Worm (Caenorhabditis elegans): ENCODE results near the gene ZK813.2.
A peak's percentile ranks its signal among the peaks of the same experiment; 100 is the strongest.

Gene ZK813.2

ce11 chrX:3419084-3419483, 24.5 kb upstream of the ZK813.2 start, which contains the start of gene C04F6.7:
Gene C04F6.7, minus strand, starts transcription at chrX:3419184.
- no peak for TF ChIP-seq hlh-13 (GFP tag; optimal IDR thresholded peaks at IDR 0.05)
- TF ChIP-seq pha-4 (tag; optimal IDR thresholded peaks at IDR 0.05), result no peak
- no peak for TF ChIP-seq rnt-1 (tag; optimal IDR thresholded peaks at IDR 0.05)
- no peak for TF ChIP-seq C38D4.7 (GFP tag; optimal IDR thresholded peaks at IDR 0.05)
- no peak for TF ChIP-seq ceh-14 (tag; optimal IDR thresholded peaks at IDR 0.05)
- TF ChIP-seq sdc-2 (tag; optimal IDR thresholded peaks at IDR 0.05), result no peak
- no peak for TF ChIP-seq ahr-1 (tag; optimal IDR thresholded peaks at IDR 0.05)
- TF ChIP-seq elt-4 (tag; optimal IDR thresholded peaks at IDR 0.05), result no peak
- TF ChIP-seq K02D7.2 (tag; optimal IDR thresholded peaks at IDR 0.05), result no peak
- TF ChIP-seq ceh-45 (GFP tag; IDR thresholded peaks at IDR 0.05), result no peak
- no peak for TF ChIP-seq odd-2 (tag; optimal IDR thresholded peaks at IDR 0.05)
- TF ChIP-seq ttx-3 (tag; optimal IDR thresholded peaks at IDR 0.05), result no peak
- TF ChIP-seq gmeb-2 (tag; optimal IDR thresholded peaks at IDR 0.05), result no peak
- TF ChIP-seq ceh-9 (tag; optimal IDR thresholded peaks at IDR 0.05), result no peak
- TF ChIP-seq unc-3 (GFP tag; conservative IDR thresholded peaks at IDR 0.05), result no peak
- no peak for TF ChIP-seq unc-3 (tag; optimal IDR thresholded peaks at IDR 0.05)
- TF ChIP-seq unc-86 (tag; optimal IDR thresholded peaks at IDR 0.05), result no peak
- TF ChIP-seq ceh-18 (tag; optimal IDR thresholded peaks at IDR 0.05), result no peak

ce11 chrX:3424516-3424915, 19.1 kb upstream of the ZK813.2 start, which contains the start of gene ZK813.6:
Gene ZK813.6, plus strand, starts transcription at chrX:3424816.
- no peak for TF ChIP-seq nfya-1 (tag; optimal IDR thresholded peaks at IDR 0.05)
- TF ChIP-seq eyg-1 (tag; optimal IDR thresholded peaks at IDR 0.05), result no peak
- no peak for TF ChIP-seq hlh-15 (tag; optimal IDR thresholded peaks at IDR 0.05)
- TF ChIP-seq gmeb-2 (tag; optimal IDR thresholded peaks at IDR 0.05), result no peak
- no peak for TF ChIP-seq rnt-1 (tag; optimal IDR thresholded peaks at IDR 0.05)
- no peak for TF ChIP-seq ceh-19 (GFP tag; optimal IDR thresholded peaks at IDR 0.05)
- TF ChIP-seq ceh-45 (GFP tag; IDR thresholded peaks at IDR 0.05), result no peak
- no peak for TF ChIP-seq unc-55 (GFP tag; optimal IDR thresholded peaks at IDR 0.05)
- TF ChIP-seq dve-1 (tag; optimal IDR thresholded peaks at IDR 0.05), result no peak
- TF ChIP-seq elt-2 (tag; optimal IDR thresholded peaks at IDR 0.05), result no peak
- no peak for TF ChIP-seq pat-9 (tag; optimal IDR thresholded peaks at IDR 0.05)
- no peak for TF ChIP-seq C38D4.7 (GFP tag; optimal IDR thresholded peaks at IDR 0.05)

DNA sequence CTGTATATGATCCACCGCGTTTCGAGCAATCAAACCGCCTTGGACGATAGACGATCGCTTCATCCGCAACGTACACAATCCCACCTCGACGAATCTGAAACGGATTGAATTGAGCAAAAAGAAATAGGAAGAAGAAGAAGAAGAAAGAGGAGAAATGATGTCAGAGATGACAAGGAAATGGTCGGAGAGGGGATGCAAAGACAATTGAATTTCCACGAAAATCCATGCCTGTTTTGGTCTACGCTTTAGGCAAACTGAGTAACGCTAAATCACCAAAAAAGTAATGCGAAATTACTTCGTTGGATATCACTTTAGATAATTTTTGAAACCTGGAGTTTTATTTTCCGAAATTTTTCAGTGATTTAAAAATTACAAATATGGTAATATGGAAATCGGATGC, 14.5 kb upstream of the ZK813.2 start:
- TF ChIP-seq unc-42 (tag; optimal IDR thresholded peaks at IDR 0.05), result peak; percentile 79
- TF ChIP-seq tbx-2 (tag; optimal IDR thresholded peaks at IDR 0.05), result no peak

DNA sequence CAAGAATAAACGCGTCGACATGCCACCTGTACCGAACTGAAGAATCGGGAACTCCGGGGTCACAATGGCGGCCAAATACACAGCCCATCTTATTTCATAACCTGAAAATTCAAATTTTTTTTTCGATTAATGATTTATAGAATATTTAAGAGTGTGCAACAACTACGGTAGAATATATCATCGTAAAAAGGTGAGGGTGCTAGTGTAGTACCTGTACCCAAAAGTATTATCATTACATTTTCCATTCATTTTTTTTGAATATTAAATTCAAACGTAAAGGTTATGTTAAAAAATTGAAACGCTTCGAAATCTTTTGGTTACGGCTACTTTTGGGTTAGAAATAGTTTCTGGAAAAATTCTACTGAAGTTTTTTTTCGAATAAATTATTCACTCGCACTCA, 13.6 kb upstream of the ZK813.2 start, which contains the start of gene ZK813.4:
ZK813.4 (minus strand) TSS at position 101 of the 400 bp plus-strand sequence.
- TF ChIP-seq ceh-24 (tag; optimal IDR thresholded peaks at IDR 0.05), result no peak

- TF ChIP-seq pax-1 (tag; optimal IDR thresholded peaks at IDR 0.05) (no peak), mec-3 (tag; optimal IDR thresholded peaks at IDR 0.05; ENCODE audit: borderline replicate concordance) (no peak), pqm-1 (tag; optimal IDR thresholded peaks at IDR 0.05) (no peak), nhr-11 (tag; optimal IDR thresholded peaks at IDR 0.05) (no peak), ceh-24 (tag; optimal IDR thresholded peaks at IDR 0.05) (no peak), syd-9 (tag; optimal IDR thresholded peaks at IDR 0.05) (no peak), pha-2 (tag; optimal IDR thresholded peaks at IDR 0.05) (no peak), ceh-34 (tag; optimal IDR thresholded peaks at IDR 0.05) (no peak), ceh-31 (tag; optimal IDR thresholded peaks at IDR 0.05) (no peak)
Observed at ce11 chrX:3439823-3440222, 3.8 kb upstream of the ZK813.2 start.
